Worm (Caenorhabditis elegans) whole organism, late embryonic: ENCODE results near the gene ZC155.2.

Experiments used
- ama-1 ChIP-seq: fragments of 150-350 bp; optimal IDR thresholded peaks from 2 replicates; lab custom pipeline; 2014
- ceh-48 ChIP-seq: sonication (generic microtip); optimal IDR thresholded peaks from 2 replicates; lab custom pipeline; 2016; ENCODE audit warnings: missing genetic modification characterization, inconsistent platforms, missing compliant biosample characterization
- dmd-4 ChIP-seq: sonication (generic microtip); optimal IDR thresholded peaks from 2 replicates; lab custom pipeline; 2016; ENCODE audit warnings: borderline replicate concordance, missing genetic modification characterization, missing compliant biosample characterization
- elt-2 ChIP-seq: sonication (generic microtip); optimal IDR thresholded peaks from 2 replicates; lab custom pipeline; 2016; ENCODE audit warnings: missing genetic modification reagents, missing genetic modification characterization, missing compliant biosample characterization
- hlh-13 ChIP-seq: fragments of 200-800 bp; sonication (Bioruptor generic); optimal IDR thresholded peaks from 2 replicates; lab custom pipeline; 2018; ENCODE audit warnings: mild to moderate bottlenecking, missing genetic modification characterization, missing compliant biosample characterization
- hlh-30 ChIP-seq: sonication (generic microtip); optimal IDR thresholded peaks from 2 replicates; lab custom pipeline; 2017; ENCODE audit warnings: antibody characterized with exemption, missing genetic modification characterization, missing compliant biosample characterization; ENCODE audit not compliant: insufficient read depth
- lim-6 ChIP-seq: sonication (generic microtip); optimal IDR thresholded peaks from 2 replicates; lab custom pipeline; 2016; ENCODE audit warnings: missing genetic modification characterization, missing compliant biosample characterization
- pha-4 ChIP-seq: fragments of 150-350 bp; optimal IDR thresholded peaks from 2 replicates; lab custom pipeline; 2018; ENCODE audit warnings: missing biosample characterization, missing genetic modification reagents, missing genetic modification characterization
- sdc-2 ChIP-seq: sonication (generic microtip); optimal IDR thresholded peaks from 2 replicates; lab custom pipeline; 2016; ENCODE audit warnings: missing genotype, missing genetic modification characterization, missing compliant biosample characterization
- ttx-3 ChIP-seq: sonication (generic microtip); optimal IDR thresholded peaks from 2 replicates; lab custom pipeline; 2016; ENCODE audit warnings: missing genetic modification reagents, missing genetic modification characterization, missing compliant biosample characterization
- unc-42 ChIP-seq: sonication (generic microtip); optimal IDR thresholded peaks from 2 replicates; lab custom pipeline; 2016; ENCODE audit warnings: missing genotype, missing genetic modification characterization, missing compliant biosample characterization
- ztf-16 ChIP-seq: sonication (generic microtip); optimal IDR thresholded peaks from 2 replicates; lab custom pipeline; 2017; ENCODE audit warnings: missing genetic modification characterization, missing compliant biosample characterization

ce11 chrIII:5218687-5219086 is at the start of gene ZC155.2:
- TF ChIP-seq ama-1 (lab: Kevin White, UChicago) (no peak), lim-6 (tag; lab: Kevin White, UChicago) (no peak), hlh-13 (GFP tag; lab: Kevin White, UChicago) (no peak), pha-4 (tag; lab: Kevin White, UChicago) (no peak), ttx-3 (no peak), elt-2 (tag; lab: Kevin White, UChicago) (no peak), sdc-2 (tag; lab: Kevin White, UChicago) (no peak), ztf-16 (tag; lab: Kevin White, UChicago) (no peak), hlh-30 (tag; lab: Kevin White, UChicago) (no peak), dmd-4 (no peak), unc-42 (tag; lab: Kevin White, UChicago) (no peak), ceh-48 (tag; lab: Kevin White, UChicago) (no peak)
